Worm (Caenorhabditis elegans) whole organism, midembryonic: Measurements from ENCODE around the gene eng-1.
A peak's percentile ranks its signal among the peaks of the same experiment; 100 is the strongest.

ENCODE experiments used
- T22C8.4 ChIP-seq: fragments of 200-800 bp; sonication (Bioruptor generic); IDR thresholded peaks from 2 replicates; pipeline ENCODE4 v1.3.6; 2022; ENCODE audit warnings: missing genetic modification characterization, missing compliant biosample characterization
- cog-1 ChIP-seq: sonication (generic microtip); optimal IDR thresholded peaks from 2 replicates; lab custom pipeline; 2016; ENCODE audit warnings: missing genetic modification characterization, missing compliant biosample characterization
- flt-1 ChIP-seq: fragments of 200-800 bp; sonication (Bioruptor generic); IDR thresholded peaks from 2 replicates; pipeline ENCODE4 v1.3.6; 2022; ENCODE audit warnings: missing genetic modification characterization, missing compliant biosample characterization
- klf-2 ChIP-seq: fragments of 200-800 bp; sonication (Bioruptor generic); conservative IDR thresholded peaks from 2 replicates; pipeline ENCODE4 v1.3.6; 2022; ENCODE audit warnings: missing genetic modification reagents, missing genetic modification characterization, missing compliant biosample characterization
- med-1 ChIP-seq: sonication (generic microtip); optimal IDR thresholded peaks from 2 replicates; lab custom pipeline; 2017; ENCODE audit warnings: missing genetic modification characterization, mild to moderate bottlenecking, missing compliant biosample characterization, antibody characterized with exemption, missing genetic modification reagents; ENCODE audit not compliant: insufficient read depth
- ref-1 ChIP-seq: fragments of 200-800 bp; sonication (Bioruptor generic); conservative IDR thresholded peaks from 2 replicates; pipeline ENCODE4 v1.3.6; 2022; ENCODE audit warnings: missing genetic modification reagents, missing genetic modification characterization, missing compliant biosample characterization
- tab-1 ChIP-seq: fragments of 200-800 bp; sonication (Bioruptor generic); IDR thresholded peaks from 2 replicates; pipeline ENCODE4 v1.3.6; 2022; ENCODE audit warnings: missing genetic modification characterization, missing compliant biosample characterization
- ztf-29 ChIP-seq: fragments of 200-800 bp; sonication (Bioruptor generic); IDR thresholded peaks from 2 replicates; pipeline ENCODE4 v1.3.6; 2022; ENCODE audit warnings: missing genetic modification reagents, missing genetic modification characterization, missing compliant biosample characterization

DNA sequence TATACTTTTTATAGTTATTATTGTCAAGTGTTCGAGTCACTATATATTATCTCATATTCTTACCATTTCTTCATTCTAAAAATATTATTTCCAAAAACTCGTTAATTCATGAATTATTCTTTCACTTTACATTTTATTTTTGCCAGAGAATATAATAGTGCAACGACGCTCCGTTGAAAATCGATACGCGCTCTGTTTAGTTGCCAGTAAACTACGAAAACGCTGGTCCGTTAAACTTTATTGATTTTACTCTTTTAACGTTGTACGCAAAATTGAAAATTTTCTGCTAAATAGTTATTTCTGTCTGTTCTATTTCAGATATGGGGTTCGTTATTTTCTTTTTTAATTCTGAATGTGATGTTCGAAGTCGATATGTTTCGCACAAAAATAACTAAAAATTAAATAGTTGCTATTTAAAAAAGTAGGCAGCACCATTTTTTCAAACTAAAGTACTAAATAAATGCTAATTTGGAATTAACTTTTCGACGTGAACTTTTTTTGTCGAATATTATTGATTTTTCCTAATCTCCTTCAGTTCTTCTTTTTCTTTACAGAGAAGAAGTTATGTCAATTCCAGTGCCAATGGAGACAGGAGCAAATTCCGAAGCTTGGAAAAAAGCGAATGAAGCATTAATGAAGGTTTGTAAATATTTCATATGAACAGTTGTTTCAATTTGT lies 11.1 kb upstream of the eng-1 start, which contains the start of gene hpo-10:
- no peak for TF ChIP-seq tab-1 (GFP tag; lab: Robert Waterston, UW)
- TF ChIP-seq ref-1 (GFP tag; lab: Robert Waterston, UW) = no peak
- TF ChIP-seq flt-1 = no peak
- no peak for TF ChIP-seq klf-2 (GFP tag; lab: Robert Waterston, UW)
- TF ChIP-seq cog-1 (tag; lab: Kevin White, UChicago) = no peak
- TF ChIP-seq med-1 (GFP tag; lab: Kevin White, UChicago) = no peak
- no peak for TF ChIP-seq ztf-29
- TF ChIP-seq T22C8.4 = peak; percentile 56
